Fruit fly (Drosophila melanogaster) whole organism, embryonic: ENCODE results near the gene Vsp37A.

Experiments used
- CG12769 ChIP-seq: fragments of 200-800 bp; sonication (Bioruptor generic); optimal IDR thresholded peaks from 2 replicates; lab custom pipeline; 2019; ENCODE audit warnings: missing biosample characterization, mild to moderate bottlenecking, missing genetic modification characterization, moderate library complexity
- Gsc ChIP-seq: fragments of 200-800 bp; sonication (Bioruptor generic); IDR thresholded peaks from 2 replicates; pipeline ENCODE4 v1.3.6; 2022; ENCODE audit warnings: missing biosample characterization, missing genetic modification characterization
- Nf-YB ChIP-seq: fragments of 200-800 bp; sonication (Bioruptor generic); optimal IDR thresholded peaks from 3 replicates; lab custom pipeline; 2019; ENCODE audit warnings: missing biosample characterization, mild to moderate bottlenecking, missing genetic modification characterization, moderate library complexity
- Sox102F ChIP-seq: fragments of 200-800 bp; sonication (Bioruptor generic); optimal IDR thresholded peaks from 2 replicates; lab custom pipeline; 2018; ENCODE audit warnings: missing biosample characterization, mild to moderate bottlenecking, missing genetic modification characterization, moderate library complexity
- disco-r ChIP-seq: fragments of 200-800 bp; sonication (Bioruptor generic); optimal IDR thresholded peaks from 2 replicates; lab custom pipeline; 2016; ENCODE audit warnings: missing biosample characterization, missing genetic modification characterization
- ftz-f1 ChIP-seq: fragments of 200-800 bp; sonication (Bioruptor generic); optimal IDR thresholded peaks from 2 replicates; lab custom pipeline; 2016; ENCODE audit warnings: missing biosample characterization, missing genetic modification characterization
- grn ChIP-seq: fragments of 200-800 bp; sonication (Bioruptor generic); optimal IDR thresholded peaks from 3 replicates; lab custom pipeline; 2017; ENCODE audit warnings: missing biosample characterization, missing genetic modification characterization
- pho ChIP-seq: fragments of 200-800 bp; sonication (Bioruptor generic); optimal IDR thresholded peaks from 2 replicates; lab custom pipeline; 2016; ENCODE audit warnings: missing biosample characterization, missing genetic modification characterization

DNA sequence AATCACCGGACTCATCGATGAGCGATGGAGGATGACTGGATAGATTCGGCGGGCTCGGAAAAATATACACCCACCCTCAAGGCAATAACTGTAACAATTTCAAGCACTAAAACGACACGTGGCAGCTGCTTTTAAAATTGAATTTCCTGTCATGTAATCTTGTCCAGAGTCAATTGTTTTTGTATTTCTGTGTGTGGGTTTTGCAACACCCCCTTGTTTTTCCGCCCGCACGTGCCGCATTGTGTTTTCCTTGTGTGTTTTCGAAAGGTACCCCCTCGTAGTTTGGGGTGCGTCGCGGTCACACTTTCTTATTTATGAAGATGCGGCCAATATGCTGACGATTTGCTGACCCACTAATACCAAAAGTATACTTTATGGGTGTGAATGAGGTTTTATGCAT is 19.3 kb upstream of the Vsp37A start:
- TF ChIP-seq Sox102F (GFP tag; lab: Kevin White, UChicago): no peak
- TF ChIP-seq disco-r (GFP tag; lab: Kevin White, UChicago): no peak
- TF ChIP-seq ftz-f1 (GFP tag; lab: Kevin White, UChicago): no peak
- no peak for TF ChIP-seq CG12769 (tag; lab: Kevin White, UChicago)
- TF ChIP-seq grn (GFP tag; lab: Kevin White, UChicago): no peak
- TF ChIP-seq pho (GFP tag; lab: Kevin White, UChicago): no peak
- TF ChIP-seq Nf-YB (GFP tag; lab: Kevin White, UChicago): no peak
- TF ChIP-seq Gsc (GFP tag; lab: Robert Waterston, UW): no peak
